Fruit fly (Drosophila melanogaster) whole organism, embryonic: Measurements from ENCODE around the gene TTLL1A.

Experiments
- Adf1 ChIP-seq: fragments of 200-800 bp; sonication (Bioruptor generic); IDR thresholded peaks from 2 replicates; pipeline ENCODE4 v1.3.6; 2022; ENCODE audit warnings: missing biosample characterization, missing genetic modification characterization
- Antp ChIP-seq: fragments of 200-800 bp; sonication (Bioruptor generic); optimal IDR thresholded peaks from 3 replicates; lab custom pipeline; 2016; ENCODE audit warnings: missing biosample characterization, missing genetic modification characterization
- B-H1 ChIP-seq: fragments of 200-800 bp; sonication (Bioruptor generic); IDR thresholded peaks from 3 replicates; pipeline ENCODE4 v1.3.6; 2022; ENCODE audit warnings: missing biosample characterization, missing genetic modification characterization
- B-H2 ChIP-seq: fragments of 200-800 bp; sonication (Bioruptor generic); optimal IDR thresholded peaks from 2 replicates; lab custom pipeline; 2018; ENCODE audit warnings: missing biosample characterization, mild to moderate bottlenecking, missing genetic modification characterization
- CG1024 ChIP-seq: fragments of 200-800 bp; sonication (Bioruptor generic); IDR thresholded peaks from 2 replicates; pipeline ENCODE4 v1.3.6; 2022; ENCODE audit warnings: missing biosample characterization, missing genetic modification characterization
- CG10267 ChIP-seq: fragments of 200-800 bp; sonication (Bioruptor generic); optimal IDR thresholded peaks from 2 replicates; lab custom pipeline; 2018; ENCODE audit warnings: missing biosample characterization, mild to moderate bottlenecking, missing genetic modification characterization, moderate library complexity
- CG10565 ChIP-seq: fragments of 200-800 bp; sonication (Bioruptor generic); optimal IDR thresholded peaks from 3 replicates; lab custom pipeline; 2016; ENCODE audit warnings: missing biosample characterization, mild to moderate bottlenecking, missing genetic modification characterization
- CG11723 ChIP-seq: fragments of 200-800 bp; sonication (Bioruptor generic); optimal IDR thresholded peaks from 2 replicates; lab custom pipeline; 2017; ENCODE audit warnings: missing biosample characterization, mild to moderate bottlenecking, missing genetic modification characterization
- CG12942 ChIP-seq: fragments of 200-800 bp; sonication (Bioruptor generic); optimal IDR thresholded peaks from 3 replicates; lab custom pipeline; 2016; ENCODE audit warnings: missing biosample characterization, missing genetic modification characterization
- CG13296 ChIP-seq: fragments of 200-800 bp; sonication (Bioruptor generic); optimal IDR thresholded peaks from 3 replicates; lab custom pipeline; 2018; ENCODE audit warnings: missing biosample characterization, mild to moderate bottlenecking, missing genetic modification characterization
- CG14710 ChIP-seq: fragments of 200-800 bp; sonication (Bioruptor generic); optimal IDR thresholded peaks from 3 replicates; lab custom pipeline; 2019; ENCODE audit warnings: missing biosample characterization, mild to moderate bottlenecking, missing genetic modification characterization, moderate library complexity
- CG16815 ChIP-seq: fragments of 200-800 bp; sonication (Bioruptor generic); optimal IDR thresholded peaks from 3 replicates; lab custom pipeline; 2017; ENCODE audit warnings: missing biosample characterization, mild to moderate bottlenecking, missing genetic modification characterization
- CG16863 ChIP-seq: fragments of 200-800 bp; sonication (Bioruptor generic); optimal IDR thresholded peaks from 3 replicates; lab custom pipeline; 2016; ENCODE audit warnings: missing biosample characterization, missing genetic modification characterization
- CG2129 ChIP-seq: fragments of 200-800 bp; sonication (Bioruptor generic); IDR thresholded peaks from 2 replicates; pipeline ENCODE4 v1.3.6; 2022; ENCODE audit warnings: missing biosample characterization, missing genetic modification characterization; ENCODE audit not compliant: partially characterized antibody
- CG3065 ChIP-seq: fragments of 200-800 bp; sonication (Bioruptor generic); optimal IDR thresholded peaks from 2 replicates; lab custom pipeline; 2016; ENCODE audit warnings: missing biosample characterization, missing genetic modification characterization
- CG31224 ChIP-seq: fragments of 200-800 bp; sonication (Bioruptor generic); IDR thresholded peaks from 2 replicates; pipeline ENCODE4 v1.3.6; 2022; ENCODE audit warnings: missing biosample characterization, missing genetic modification characterization
- CG3163 ChIP-seq: fragments of 200-800 bp; sonication (Bioruptor generic); optimal IDR thresholded peaks from 3 replicates; lab custom pipeline; 2016; ENCODE audit warnings: missing biosample characterization, missing genetic modification characterization
- CG32767 ChIP-seq: fragments of 200-800 bp; sonication (Bioruptor generic); IDR thresholded peaks from 2 replicates; pipeline ENCODE4 v1.3.6; 2022; ENCODE audit warnings: missing biosample characterization, missing genetic modification characterization
- CG3726 ChIP-seq: fragments of 200-800 bp; sonication (Bioruptor generic); IDR thresholded peaks from 3 replicates; pipeline ENCODE4, ENCODE4 v1.3.6; 2022; ENCODE audit warnings: missing biosample characterization, missing genetic modification characterization
- CG4424 ChIP-seq: fragments of 200-800 bp; sonication (Bioruptor generic); optimal IDR thresholded peaks from 3 replicates; lab custom pipeline; 2016; ENCODE audit warnings: missing biosample characterization, missing genetic modification characterization
- CG5953 ChIP-seq: fragments of 200-800 bp; sonication (Bioruptor generic); IDR thresholded peaks from 2 replicates; pipeline ENCODE4 v1.3.6; 2022; ENCODE audit warnings: missing biosample characterization, missing genetic modification characterization
- CG6813 ChIP-seq: fragments of 200-800 bp; sonication (Bioruptor generic); optimal IDR thresholded peaks from 2 replicates; lab custom pipeline; 2017; ENCODE audit warnings: missing biosample characterization, missing genetic modification characterization, mild to moderate bottlenecking, moderate library complexity, missing genetic modification reagents
- CG8388 ChIP-seq: fragments of 200-800 bp; sonication (Bioruptor generic); optimal IDR thresholded peaks from 2 replicates; lab custom pipeline; 2019; ENCODE audit warnings: missing biosample characterization, mild to moderate bottlenecking, missing genetic modification characterization, moderate library complexity
- CG8924 ChIP-seq: fragments of 200-800 bp; optimal IDR thresholded peaks from 3 replicates; lab custom pipeline; 2019; ENCODE audit warnings: missing biosample characterization, mild to moderate bottlenecking, missing genetic modification characterization, moderate library complexity
- CG9876 ChIP-seq: fragments of 200-800 bp; sonication (Bioruptor generic); optimal IDR thresholded peaks from 2 replicates; lab custom pipeline; 2016; ENCODE audit warnings: missing biosample characterization, missing genetic modification characterization
- Dref ChIP-seq: fragments of 200-800 bp; sonication (Bioruptor generic); IDR thresholded peaks from 2 replicates; pipeline ENCODE4 v1.3.6; 2022; ENCODE audit warnings: missing biosample characterization, missing genetic modification characterization
- H15 ChIP-seq: fragments of 200-800 bp; sonication (Bioruptor generic); IDR thresholded peaks from 3 replicates; pipeline ENCODE4 v1.3.6; 2022; ENCODE audit warnings: missing biosample characterization, missing genetic modification characterization
- H2.0 ChIP-seq: fragments of 200-800 bp; sonication (Bioruptor generic); IDR thresholded peaks from 2 replicates; pipeline ENCODE4 v1.3.6; 2022; ENCODE audit warnings: missing biosample characterization, missing genetic modification characterization
- Hand ChIP-seq: fragments of 200-800 bp; sonication (Bioruptor generic); optimal IDR thresholded peaks from 2 replicates; lab custom pipeline; 2017; ENCODE audit warnings: mild to moderate bottlenecking, missing biosample characterization, missing genetic modification reagents, missing genetic modification characterization
- Neu2 ChIP-seq: fragments of 200-800 bp; sonication (Bioruptor generic); optimal IDR thresholded peaks from 3 replicates; lab custom pipeline; 2016; ENCODE audit warnings: missing biosample characterization, missing genetic modification characterization, borderline replicate concordance
- Oaz ChIP-seq: fragments of 200-800 bp; sonication (Bioruptor generic); IDR thresholded peaks from 2 replicates; pipeline ENCODE4 v1.3.6; 2022; ENCODE audit warnings: missing biosample characterization, missing genetic modification characterization
- al ChIP-seq: fragments of 200-800 bp; sonication (Bioruptor generic); IDR thresholded peaks from 2 replicates; pipeline ENCODE4 v1.3.6; 2022; ENCODE audit warnings: missing biosample characterization, missing genetic modification characterization
- br ChIP-seq: fragments of >200 bp; optimal IDR thresholded peaks from 2 replicates; lab custom pipeline; 2017
- cato ChIP-seq: fragments of 200-800 bp; sonication (Bioruptor generic); optimal IDR thresholded peaks from 2 replicates; lab custom pipeline; 2016; ENCODE audit warnings: missing biosample characterization, missing genetic modification characterization, borderline replicate concordance
- chm ChIP-seq: fragments of 200-800 bp; sonication (Bioruptor generic); IDR thresholded peaks from 2 replicates; pipeline ENCODE4 v1.3.6; 2022; ENCODE audit warnings: missing biosample characterization, missing genetic modification characterization
- crol ChIP-seq: fragments of 200-800 bp; sonication (Bioruptor generic); IDR thresholded peaks from 2 replicates; pipeline ENCODE4 v1.3.6; 2022; ENCODE audit warnings: missing biosample characterization, missing genetic modification characterization
- dm ChIP-seq: fragments of 200-800 bp; sonication (Bioruptor generic); optimal IDR thresholded peaks from 3 replicates; lab custom pipeline; 2016; ENCODE audit warnings: missing biosample characterization, missing genetic modification characterization
- esg ChIP-seq: fragments of 200-800 bp; sonication (Bioruptor generic); conservative IDR thresholded peaks from 2 replicates; pipeline ENCODE4 v1.3.6; 2022; ENCODE audit warnings: missing biosample characterization, missing genetic modification characterization
- gro ChIP-seq: fragments of 200-800 bp; sonication (Bioruptor generic); optimal IDR thresholded peaks from 2 replicates; lab custom pipeline; 2016; ENCODE audit warnings: missing biosample characterization, missing genetic modification characterization
- ind ChIP-seq: fragments of 200-800 bp; sonication (Bioruptor generic); optimal IDR thresholded peaks from 3 replicates; lab custom pipeline; 2016; ENCODE audit warnings: missing biosample characterization, missing genetic modification characterization
- insv ChIP-seq, 2 experiments: fragments of 200-800 bp; sonication (Bioruptor generic); optimal IDR thresholded peaks; 3 replicates each; lab custom pipeline; 2016 to 2018; ENCODE audit warnings: missing biosample characterization in 2 of 2, missing genetic modification characterization in 2 of 2
- ken ChIP-seq: fragments of 200-800 bp; sonication (Bioruptor generic); IDR thresholded peaks from 3 replicates; pipeline ENCODE4 v1.3.6; 2022; ENCODE audit warnings: missing biosample characterization, missing genetic modification characterization
- kni ChIP-seq: fragments of 200-800 bp; sonication (Bioruptor generic); optimal IDR thresholded peaks from 3 replicates; lab custom pipeline; 2017; ENCODE audit warnings: mild to moderate bottlenecking, missing biosample characterization, missing genetic modification reagents, missing genetic modification characterization
- lbe ChIP-seq: fragments of 200-800 bp; sonication (Bioruptor generic); optimal IDR thresholded peaks from 2 replicates; lab custom pipeline; 2016; ENCODE audit warnings: missing biosample characterization, mild to moderate bottlenecking, missing genetic modification characterization
- phol ChIP-seq: fragments of 200-800 bp; sonication (Bioruptor generic); optimal IDR thresholded peaks from 3 replicates; lab custom pipeline; 2018; ENCODE audit warnings: missing biosample characterization, mild to moderate bottlenecking, missing genetic modification characterization, moderate library complexity
- rib ChIP-seq: fragments of 200-800 bp; sonication (Bioruptor generic); IDR thresholded peaks from 2 replicates; pipeline ENCODE4 v1.3.6; 2022; ENCODE audit warnings: missing biosample characterization, missing genetic modification characterization
- sd ChIP-seq: fragments of 200-800 bp; sonication (Bioruptor generic); optimal IDR thresholded peaks from 3 replicates; lab custom pipeline; 2018; ENCODE audit warnings: missing biosample characterization, mild to moderate bottlenecking, missing genetic modification characterization, moderate library complexity
- sna ChIP-seq: fragments of 200-800 bp; sonication (Bioruptor generic); IDR thresholded peaks from 2 replicates; pipeline ENCODE4 v1.3.6; 2022; ENCODE audit warnings: missing biosample characterization, missing genetic modification characterization; ENCODE audit not compliant: partially characterized antibody
- tin ChIP-seq: fragments of 200-800 bp; sonication (Bioruptor generic); optimal IDR thresholded peaks from 3 replicates; lab custom pipeline; 2016; ENCODE audit warnings: missing biosample characterization, missing genetic modification characterization
- trh ChIP-seq: fragments of 200-800 bp; sonication (Bioruptor generic); optimal IDR thresholded peaks from 2 replicates; lab custom pipeline; 2016; ENCODE audit warnings: missing biosample characterization, missing genetic modification characterization
- tup ChIP-seq: fragments of 200-800 bp; sonication (Bioruptor generic); optimal IDR thresholded peaks from 2 replicates; lab custom pipeline; 2016; ENCODE audit warnings: missing biosample characterization, mild to moderate bottlenecking, missing genetic modification characterization, moderate library complexity
- unc-4 ChIP-seq: fragments of 200-800 bp; sonication (Bioruptor generic); IDR thresholded peaks from 2 replicates; pipeline ENCODE4 v1.3.6; 2022; ENCODE audit warnings: missing biosample characterization, missing genetic modification characterization; ENCODE audit not compliant: partially characterized antibody

Gene TTLL1A

DNA sequence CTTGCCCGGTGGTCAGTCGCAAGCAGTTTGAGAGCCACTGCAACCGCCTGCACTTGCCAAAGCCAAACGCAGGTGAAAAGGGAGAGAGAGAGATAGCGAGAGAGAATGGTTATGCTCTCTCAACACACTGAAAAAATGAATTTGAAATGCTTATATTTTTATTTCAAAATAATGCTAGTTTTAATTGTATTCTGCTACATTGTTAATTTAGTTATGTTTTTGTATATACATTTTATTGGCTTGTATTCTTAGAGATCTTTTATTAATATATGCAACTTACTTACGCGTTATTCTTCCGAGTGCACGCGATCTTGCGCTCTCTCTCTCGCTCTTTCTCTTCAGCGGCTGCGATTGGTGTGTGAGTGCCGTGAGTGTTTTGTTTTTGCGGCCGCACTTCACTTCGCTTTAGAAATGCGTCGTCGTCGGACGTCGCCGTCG is 23.9 kb downstream of the TTLL1A start (continued):
- no peak for TF ChIP-seq CG8388
- no peak for TF ChIP-seq CG9876 (GFP tag; lab: Kevin White, UChicago)
- TF ChIP-seq dm (GFP tag; lab: Kevin White, UChicago) = no peak
- peak; percentile 18 for TF ChIP-seq CG3163 (GFP tag; lab: Kevin White, UChicago)
- TF ChIP-seq H2.0 (GFP tag; lab: Robert Waterston, UW) = no peak
- peak; percentile 87 for TF ChIP-seq crol (GFP tag; lab: Robert Waterston, UW)
- TF ChIP-seq chm = peak; percentile 70; the same call in 1 of the 2 replicates
- TF ChIP-seq cato (GFP tag; lab: Kevin White, UChicago) = peak; percentile 97
- TF ChIP-seq CG2129 (GFP tag; lab: Robert Waterston, UW) = no peak
- TF ChIP-seq phol (tag; lab: Kevin White, UChicago) = peak; percentile 97
- peak; percentile 98 for TF ChIP-seq CG4424 (GFP tag; lab: Kevin White, UChicago)
- TF ChIP-seq gro = peak; percentile 95
- peak; percentile 72 for TF ChIP-seq lbe (GFP tag; lab: Kevin White, UChicago)
- TF ChIP-seq CG12942 (GFP tag; lab: Kevin White, UChicago) = no peak
- TF ChIP-seq insv (GFP tag; optimal IDR thresholded peaks at IDR 0.05; lab: Kevin White, UChicago) = peak in 1 of 2 experiments; percentile 40
- peak; percentile 96 for TF ChIP-seq CG8924
- TF ChIP-seq sna = no peak
- peak; percentile 68 for TF ChIP-seq Neu2 (GFP tag; lab: Kevin White, UChicago)
- no peak for TF ChIP-seq CG11723 (GFP tag; lab: Kevin White, UChicago)
- no peak for TF ChIP-seq CG16815 (GFP tag; lab: Kevin White, UChicago)
- TF ChIP-seq Adf1 (GFP tag; lab: Robert Waterston, UW) = no peak
- TF ChIP-seq rib = peak; percentile 96
- TF ChIP-seq tin (GFP tag; lab: Kevin White, UChicago) = peak; percentile 98
- peak; percentile 77 for TF ChIP-seq CG10565 (GFP tag; lab: Kevin White, UChicago)
- peak; percentile 96 for TF ChIP-seq trh (GFP tag; lab: Kevin White, UChicago)
- peak; percentile 95 for TF ChIP-seq CG31224 (GFP tag; lab: Robert Waterston, UW)
- TF ChIP-seq CG3065 (GFP tag; lab: Kevin White, UChicago) = no peak
- TF ChIP-seq CG5953 (GFP tag; lab: Robert Waterston, UW) = no peak
- peak; percentile 97 for TF ChIP-seq CG6813 (GFP tag; lab: Kevin White, UChicago)
- TF ChIP-seq CG13296 (GFP tag; lab: Kevin White, UChicago) = peak; percentile 97
- peak; percentile 74 for TF ChIP-seq Hand (GFP tag; lab: Kevin White, UChicago)
- TF ChIP-seq Dref (GFP tag; lab: Robert Waterston, UW) = no peak
- peak; percentile 83 for TF ChIP-seq esg (GFP tag; lab: Robert Waterston, UW)
- peak; percentile 75 for TF ChIP-seq CG16863 (GFP tag; lab: Kevin White, UChicago)
- peak; percentile 77 for TF ChIP-seq kni (GFP tag; lab: Kevin White, UChicago)
- peak; percentile 97 for TF ChIP-seq al (GFP tag; lab: Robert Waterston, UW)
- peak; percentile 99 for TF ChIP-seq H15 (GFP tag; lab: Robert Waterston, UW)
- TF ChIP-seq CG3726 (GFP tag; lab: Robert Waterston, UW) = peak; percentile 98
- TF ChIP-seq CG1024 (GFP tag; lab: Robert Waterston, UW) = peak; percentile 96
- TF ChIP-seq ken (GFP tag; lab: Robert Waterston, UW) = peak; percentile 74; the same call in 2 of the 3 replicates
- TF ChIP-seq sd (tag; lab: Kevin White, UChicago) = no peak
- TF ChIP-seq B-H1 (GFP tag; lab: Robert Waterston, UW) = peak; percentile 98
- TF ChIP-seq Antp = peak; percentile 83
- peak; percentile 98 for TF ChIP-seq Oaz
- no peak for TF ChIP-seq br (lab: Kevin White, UChicago)
- TF ChIP-seq B-H2 (GFP tag; lab: Kevin White, UChicago) = peak; percentile 56
- TF ChIP-seq CG10267 (tag; lab: Kevin White, UChicago) = peak; percentile 96
- no peak for TF ChIP-seq unc-4 (GFP tag; lab: Robert Waterston, UW)
- TF ChIP-seq CG14710 = peak; percentile 98
- peak; percentile 96 for TF ChIP-seq ind (GFP tag; lab: Kevin White, UChicago)
- peak; percentile 95 for TF ChIP-seq tup (GFP tag; lab: Kevin White, UChicago)
- peak; percentile 89 for TF ChIP-seq CG32767 (GFP tag; lab: Robert Waterston, UW)
